Fruit fly (Drosophila melanogaster) whole organism, embryonic: ENCODE measurements around the gene RpS28a.

Experiments
- Atf6 ChIP-seq: fragments of 200-800 bp; sonication (Bioruptor generic); IDR thresholded peaks from 2 replicates; pipeline ENCODE4 v1.3.6; 2022; ENCODE audit warnings: missing biosample characterization, missing genetic modification characterization
- CG11456 ChIP-seq: fragments of 200-800 bp; sonication (Bioruptor generic); IDR thresholded peaks from 3 replicates; pipeline ENCODE4 v1.3.6; 2022; ENCODE audit warnings: missing biosample characterization, missing genetic modification characterization
- CG11504 ChIP-seq: fragments of 200-800 bp; sonication (Bioruptor generic); optimal IDR thresholded peaks from 3 replicates; lab custom pipeline; 2019; ENCODE audit warnings: missing biosample characterization, mild to moderate bottlenecking, missing genetic modification characterization, moderate library complexity
- CG11695 ChIP-seq: fragments of 200-800 bp; sonication (Bioruptor generic); IDR thresholded peaks from 3 replicates; pipeline ENCODE4 v1.3.6; 2022; ENCODE audit warnings: missing biosample characterization, missing genetic modification characterization
- CG12299 ChIP-seq: fragments of 200-800 bp; sonication (Bioruptor generic); optimal IDR thresholded peaks from 2 replicates; lab custom pipeline; 2018; ENCODE audit warnings: missing biosample characterization, mild to moderate bottlenecking, missing genetic modification characterization
- CG13624 ChIP-seq: fragments of 200-800 bp; sonication (Bioruptor generic); optimal IDR thresholded peaks from 2 replicates; lab custom pipeline; 2016; ENCODE audit warnings: missing biosample characterization, missing genetic modification characterization
- CG15601 ChIP-seq: fragments of 200-800 bp; sonication (Bioruptor generic); optimal IDR thresholded peaks from 3 replicates; lab custom pipeline; 2019; ENCODE audit warnings: missing biosample characterization, mild to moderate bottlenecking, missing genetic modification characterization, moderate library complexity
- CG17912 ChIP-seq: fragments of 200-800 bp; sonication (Bioruptor generic); optimal IDR thresholded peaks from 2 replicates; lab custom pipeline; 2018; ENCODE audit warnings: missing biosample characterization, mild to moderate bottlenecking, missing genetic modification characterization
- CG2202 ChIP-seq: fragments of 200-800 bp; sonication (Bioruptor generic); optimal IDR thresholded peaks from 2 replicates; lab custom pipeline; 2018; ENCODE audit warnings: missing biosample characterization, mild to moderate bottlenecking, missing genetic modification characterization
- CG31365 ChIP-seq: fragments of 200-800 bp; sonication (Bioruptor generic); optimal IDR thresholded peaks from 2 replicates; lab custom pipeline; 2018; ENCODE audit warnings: missing biosample characterization, mild to moderate bottlenecking, missing genetic modification characterization
- CG34376 ChIP-seq: fragments of 200-800 bp; sonication (Bioruptor generic); optimal IDR thresholded peaks from 2 replicates; lab custom pipeline; 2018; ENCODE audit warnings: missing biosample characterization, mild to moderate bottlenecking, missing genetic modification characterization
- CG4707 ChIP-seq: fragments of 200-800 bp; sonication (Bioruptor generic); optimal IDR thresholded peaks from 2 replicates; lab custom pipeline; 2018; ENCODE audit warnings: missing biosample characterization, mild to moderate bottlenecking, missing genetic modification characterization, moderate library complexity
- CG4730 ChIP-seq: fragments of 200-800 bp; sonication (Bioruptor generic); IDR thresholded peaks from 2 replicates; pipeline ENCODE4 v1.3.6; 2022; ENCODE audit warnings: missing biosample characterization, missing genetic modification characterization
- CG5245 ChIP-seq: fragments of 200-800 bp; sonication (Bioruptor generic); optimal IDR thresholded peaks from 3 replicates; lab custom pipeline; 2016; ENCODE audit warnings: missing biosample characterization, missing genetic modification characterization
- CG6683 ChIP-seq: fragments of 200-800 bp; sonication (Bioruptor generic); optimal IDR thresholded peaks from 2 replicates; lab custom pipeline; 2017; ENCODE audit warnings: missing biosample characterization, mild to moderate bottlenecking, missing genetic modification characterization, missing genetic modification reagents
- CG7556 ChIP-seq: fragments of 200-800 bp; sonication (Bioruptor generic); optimal IDR thresholded peaks from 2 replicates; lab custom pipeline; 2017; ENCODE audit warnings: missing biosample characterization, mild to moderate bottlenecking, missing genetic modification characterization
- CG9437 ChIP-seq: fragments of 200-800 bp; sonication (Bioruptor generic); optimal IDR thresholded peaks from 2 replicates; lab custom pipeline; 2018; ENCODE audit warnings: missing biosample characterization, mild to moderate bottlenecking, missing genetic modification characterization
- CG9797 ChIP-seq: fragments of 200-800 bp; sonication (Bioruptor generic); optimal IDR thresholded peaks from 3 replicates; lab custom pipeline; 2018; ENCODE audit warnings: missing biosample characterization, mild to moderate bottlenecking, missing genetic modification characterization
- CG9932 ChIP-seq: fragments of 200-800 bp; sonication (Bioruptor generic); IDR thresholded peaks from 2 replicates; pipeline ENCODE4 v1.3.6; 2022; ENCODE audit warnings: missing biosample characterization, missing genetic modification characterization
- CkIIα-i1 ChIP-seq: fragments of 200-800 bp; sonication (Bioruptor generic); IDR thresholded peaks from 2 replicates; pipeline ENCODE4 v1.3.6; 2022; ENCODE audit warnings: missing biosample characterization, missing genetic modification characterization
- CoRest ChIP-seq: fragments of 200-800 bp; sonication (Bioruptor generic); optimal IDR thresholded peaks from 3 replicates; lab custom pipeline; 2018; ENCODE audit warnings: missing biosample characterization, mild to moderate bottlenecking, missing genetic modification characterization, moderate library complexity
- CrebB ChIP-seq: fragments of 200-800 bp; sonication (Bioruptor generic); optimal IDR thresholded peaks from 3 replicates; lab custom pipeline; 2018; ENCODE audit warnings: missing biosample characterization, mild to moderate bottlenecking, missing genetic modification characterization
- D ChIP-seq, 2 experiments: fragments of 200-800 bp in 1 of 2; fragments of >200 bp in 1 of 2; sonication (Bioruptor generic) in 1 of 2; optimal IDR thresholded peaks; 2 replicates in 1 of 2; 3 replicates in 1 of 2; lab custom pipeline; 2017; ENCODE audit warnings: mild to moderate bottlenecking in 1 of 2, missing biosample characterization in 1 of 2, missing genetic modification characterization in 1 of 2, missing genetic modification reagents in 1 of 2
- Dll ChIP-seq: fragments of 200-800 bp; sonication (Bioruptor generic); IDR thresholded peaks from 4 replicates; pipeline ENCODE4 v1.3.6; 2022; ENCODE audit warnings: missing biosample characterization, missing genetic modification characterization; ENCODE audit not compliant: partially characterized antibody
- Doc2 ChIP-seq: fragments of 200-800 bp; sonication (Bioruptor generic); IDR thresholded peaks from 2 replicates; pipeline ENCODE4 v1.3.6; 2022; ENCODE audit warnings: missing biosample characterization, missing genetic modification characterization
- Drgx ChIP-seq: fragments of 200-800 bp; sonication (Bioruptor generic); IDR thresholded peaks from 2 replicates; pipeline ENCODE4 v1.3.6; 2022; ENCODE audit warnings: missing biosample characterization, missing genetic modification characterization
- Ets97D ChIP-seq: fragments of 200-800 bp; sonication (Bioruptor generic); optimal IDR thresholded peaks from 3 replicates; lab custom pipeline; 2016; ENCODE audit warnings: missing biosample characterization, missing genetic modification characterization
- Hr78 ChIP-seq, 2 experiments: fragments of 200-800 bp in 1 of 2; fragments of >200 bp in 1 of 2; sonication (Bioruptor generic) in 1 of 2; optimal IDR thresholded peaks; 2 replicates each; lab custom pipeline; 2017 to 2019; ENCODE audit warnings: missing biosample characterization in 2 of 2, missing genetic modification characterization in 2 of 2, mild to moderate bottlenecking in 1 of 2, moderate library complexity in 1 of 2
- Oaz ChIP-seq: fragments of 200-800 bp; sonication (Bioruptor generic); IDR thresholded peaks from 2 replicates; pipeline ENCODE4 v1.3.6; 2022; ENCODE audit warnings: missing biosample characterization, missing genetic modification characterization
- ap ChIP-seq: fragments of 200-800 bp; sonication (Bioruptor generic); IDR thresholded peaks from 2 replicates; pipeline ENCODE4 v1.3.6; 2022; ENCODE audit warnings: missing biosample characterization, missing genetic modification characterization
- ase ChIP-seq: fragments of 200-800 bp; sonication (Bioruptor generic); IDR thresholded peaks from 3 replicates; pipeline ENCODE4 v1.3.6; 2022; ENCODE audit warnings: missing biosample characterization, missing genetic modification characterization
- ato ChIP-seq: fragments of 200-800 bp; sonication (Bioruptor generic); IDR thresholded peaks from 2 replicates; pipeline ENCODE4 v1.3.6; 2022; ENCODE audit warnings: missing biosample characterization, missing genetic modification characterization; ENCODE audit not compliant: partially characterized antibody
- caup ChIP-seq: fragments of 200-800 bp; sonication (Bioruptor generic); optimal IDR thresholded peaks from 3 replicates; lab custom pipeline; 2017; ENCODE audit warnings: missing biosample characterization, mild to moderate bottlenecking, missing genetic modification characterization, moderate library complexity; ENCODE audit not compliant: severe bottlenecking
- chm ChIP-seq: fragments of 200-800 bp; sonication (Bioruptor generic); IDR thresholded peaks from 2 replicates; pipeline ENCODE4 v1.3.6; 2022; ENCODE audit warnings: missing biosample characterization, missing genetic modification characterization
- chn ChIP-seq: fragments of 200-800 bp; sonication (Bioruptor generic); optimal IDR thresholded peaks from 2 replicates; lab custom pipeline; 2016; ENCODE audit warnings: missing biosample characterization, missing genetic modification characterization
- en ChIP-seq: fragments of 200-800 bp; sonication (Bioruptor generic); optimal IDR thresholded peaks from 2 replicates; lab custom pipeline; 2016; ENCODE audit warnings: missing biosample characterization, missing genetic modification characterization
- esg ChIP-seq: fragments of 200-800 bp; sonication (Bioruptor generic); conservative IDR thresholded peaks from 2 replicates; pipeline ENCODE4 v1.3.6; 2022; ENCODE audit warnings: missing biosample characterization, missing genetic modification characterization
- ewg ChIP-seq: fragments of 200-800 bp; sonication (Bioruptor generic); optimal IDR thresholded peaks from 3 replicates; lab custom pipeline; 2017; ENCODE audit warnings: mild to moderate bottlenecking, missing biosample characterization, missing genetic modification reagents, missing genetic modification characterization
- fd64A ChIP-seq: fragments of 200-800 bp; sonication (Bioruptor generic); optimal IDR thresholded peaks from 3 replicates; lab custom pipeline; 2018; ENCODE audit warnings: missing biosample characterization, mild to moderate bottlenecking, missing genetic modification characterization
- fru ChIP-seq: fragments of >200 bp; optimal IDR thresholded peaks from 2 replicates; lab custom pipeline; 2017
- fu2 ChIP-seq: fragments of 200-800 bp; sonication (Bioruptor generic); optimal IDR thresholded peaks from 2 replicates; lab custom pipeline; 2016; ENCODE audit warnings: missing biosample characterization, missing genetic modification characterization
- gce ChIP-seq: fragments of 200-800 bp; sonication (Bioruptor generic); IDR thresholded peaks from 3 replicates; pipeline ENCODE4 v1.3.6; 2022; ENCODE audit warnings: missing biosample characterization, missing genetic modification characterization
- gfzf ChIP-seq: fragments of 200-800 bp; sonication (Bioruptor generic); optimal IDR thresholded peaks from 2 replicates; lab custom pipeline; 2016; ENCODE audit warnings: missing biosample characterization, mild to moderate bottlenecking, missing genetic modification characterization, moderate library complexity
- hbn ChIP-seq: fragments of 200-800 bp; sonication (Bioruptor generic); IDR thresholded peaks from 2 replicates; pipeline ENCODE4 v1.3.6; 2022; ENCODE audit warnings: missing biosample characterization, missing genetic modification characterization; ENCODE audit not compliant: partially characterized antibody
- jigr1 ChIP-seq: fragments of 200-800 bp; sonication (Bioruptor generic); IDR thresholded peaks from 3 replicates; pipeline ENCODE4 v1.3.6; 2022; ENCODE audit warnings: missing biosample characterization, missing genetic modification characterization
- jumu ChIP-seq: fragments of 200-800 bp; sonication (Bioruptor generic); optimal IDR thresholded peaks from 3 replicates; lab custom pipeline; 2016; ENCODE audit warnings: missing biosample characterization, missing genetic modification characterization
- luna ChIP-seq: fragments of 200-800 bp; sonication (Bioruptor generic); optimal IDR thresholded peaks from 2 replicates; lab custom pipeline; 2016; ENCODE audit warnings: missing biosample characterization, missing genetic modification characterization
- vnd ChIP-seq: fragments of 200-800 bp; sonication (Bioruptor generic); IDR thresholded peaks from 3 replicates; pipeline ENCODE4 v1.3.6; 2022; ENCODE audit warnings: missing biosample characterization, missing genetic modification characterization; ENCODE audit not compliant: partially characterized antibody
- zen2 ChIP-seq: fragments of 200-800 bp; sonication (Bioruptor generic); IDR thresholded peaks from 3 replicates; pipeline ENCODE4 v1.3.6; 2022; ENCODE audit warnings: missing biosample characterization, missing genetic modification characterization; ENCODE audit not compliant: partially characterized antibody

The RpS28a gene

dm6 chr3R:30056592-30057135 is 34.2 kb upstream of the RpS28a start, which contains the start of the genes CG7950 and Rpp14a (continued):
- peak; percentile 78 for TF ChIP-seq Atf6 (GFP tag; lab: Robert Waterston, UW)
- TF ChIP-seq luna (GFP tag; lab: Kevin White, UChicago), result peak; percentile 42
- TF ChIP-seq Hr78 (GFP tag; optimal IDR thresholded peaks at IDR 0.05; lab: Kevin White, UChicago), result no peak
- TF ChIP-seq CG6683 (GFP tag; lab: Kevin White, UChicago), result no peak
- peak; percentile 66 for TF ChIP-seq CG11504 (tag; lab: Kevin White, UChicago)
- TF ChIP-seq Drgx (GFP tag; lab: Robert Waterston, UW), result peak; percentile 80
- TF ChIP-seq CG11456 (GFP tag; lab: Robert Waterston, UW), result peak; percentile 73; the same call in 2 of the 3 replicates
- TF ChIP-seq D (optimal IDR thresholded peaks at IDR 0.05; lab: Kevin White, UChicago), result no peak
- TF ChIP-seq D (GFP tag; optimal IDR thresholded peaks at IDR 0.05; lab: Kevin White, UChicago), result no peak
- TF ChIP-seq hbn, result no peak
- TF ChIP-seq CG31365 (tag; lab: Kevin White, UChicago), result no peak
- TF ChIP-seq CG4707 (GFP tag; lab: Kevin White, UChicago), result peak; percentile 5
- no peak for TF ChIP-seq jigr1 (GFP tag; lab: Robert Waterston, UW)
- TF ChIP-seq CG17912, result peak; percentile 5
- TF ChIP-seq caup (GFP tag; lab: Kevin White, UChicago), result peak; percentile 69
- TF ChIP-seq ato, result no peak
- no peak for TF ChIP-seq Doc2
- no peak for TF ChIP-seq gfzf (GFP tag; lab: Kevin White, UChicago)
- TF ChIP-seq Ets97D (GFP tag; lab: Kevin White, UChicago), result peak; percentile 71
- no peak for TF ChIP-seq gce (GFP tag; lab: Robert Waterston, UW)
- TF ChIP-seq jumu (GFP tag; lab: Kevin White, UChicago), result peak; percentile 73
- peak; percentile 83 for TF ChIP-seq CrebB
- no peak for TF ChIP-seq CkIIα-i1 (GFP tag; lab: Robert Waterston, UW)
- peak; percentile 75 for TF ChIP-seq chm
- peak; percentile 47 for TF ChIP-seq CG5245 (GFP tag; lab: Kevin White, UChicago)
- TF ChIP-seq CG9437, result peak; percentile 42
- TF ChIP-seq en, result peak; percentile 29
- peak; percentile 73 for TF ChIP-seq fu2 (GFP tag; lab: Kevin White, UChicago)
- peak; percentile 44 for TF ChIP-seq CG7556 (GFP tag; lab: Kevin White, UChicago)
- peak; percentile 11 for TF ChIP-seq CG9797 (GFP tag; lab: Kevin White, UChicago)
- TF ChIP-seq ase (GFP tag; lab: Robert Waterston, UW), result peak; percentile 64; the same call in 2 of the 3 replicates
- peak; percentile 79 for TF ChIP-seq esg (GFP tag; lab: Robert Waterston, UW)
- TF ChIP-seq chn (GFP tag; lab: Kevin White, UChicago), result peak; percentile 85
- TF ChIP-seq CG11695, result peak; percentile 61; the same call in 2 of the 3 replicates
- 0 out of 2 replicates have a peak, but pooled peaks have one; percentile 33 for TF ChIP-seq Oaz
- TF ChIP-seq ap (GFP tag; lab: Robert Waterston, UW), result peak; percentile 73
- TF ChIP-seq fru (lab: Kevin White, UChicago), result no peak
- TF ChIP-seq CG13624 (GFP tag; lab: Kevin White, UChicago), result peak; percentile 73
- peak; percentile 58 for TF ChIP-seq CG34376 (GFP tag; lab: Kevin White, UChicago)
- TF ChIP-seq CG2202, result peak; percentile 55
- peak; percentile 48; the same call in 2 of the 4 replicates for TF ChIP-seq Dll
- TF ChIP-seq fd64A (GFP tag; lab: Kevin White, UChicago), result no peak
- TF ChIP-seq vnd (GFP tag; lab: Robert Waterston, UW), result no peak
- peak; percentile 55 for TF ChIP-seq CG4730
- TF ChIP-seq CG15601 (tag; lab: Kevin White, UChicago), result peak; percentile 69
- peak; percentile 79 for TF ChIP-seq CG12299 (tag; lab: Kevin White, UChicago)
- TF ChIP-seq CG9932 (GFP tag; lab: Robert Waterston, UW), result peak; percentile 93
- TF ChIP-seq ewg (GFP tag; lab: Kevin White, UChicago), result peak; percentile 48
- TF ChIP-seq zen2 (GFP tag; lab: Robert Waterston, UW), result no peak; the same call in 2 of the 3 replicates
- peak; percentile 81 for TF ChIP-seq CoRest (tag; lab: Kevin White, UChicago)
